In the genomic region with DNA sequence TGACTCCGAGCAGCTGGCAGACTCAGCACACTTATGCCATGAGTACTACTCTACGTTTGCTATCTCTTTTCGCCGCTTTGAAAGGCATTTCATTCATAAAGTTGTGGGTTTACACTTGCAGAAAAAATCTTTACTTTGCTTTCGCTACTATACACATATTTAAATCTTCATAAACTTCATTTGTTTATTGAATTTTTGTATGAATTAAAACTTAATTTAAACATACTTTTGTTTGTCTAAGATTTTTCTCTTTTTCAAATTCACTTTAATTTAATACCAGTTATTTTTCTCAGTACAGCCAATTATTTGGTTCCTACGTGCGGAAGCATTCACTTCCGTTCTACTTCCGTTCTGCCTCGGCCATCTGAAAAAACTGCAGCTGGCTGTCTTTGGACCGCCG, we compare ENCODE assay signal across 1 fruit fly cellular context.
A peak's percentile ranks its signal among the peaks of the same experiment; 100 is the strongest.
TF ChIP-seq lines count a peak whose summit lies in the region.

No protein-coding gene starts in this region.

TF ChIP-seq in whole organism, embryonic, 481 proteins besides CTCF, POLR2A, EP300 and RAD21 (continued from another document and continues in another):
- TF ChIP-seq CG17612 (GFP tag; IDR thresholded peaks at IDR 0.05; lab: Robert Waterston, UW) (no peak), CG32532 (GFP tag; IDR thresholded peaks at IDR 0.05; lab: Robert Waterston, UW) (peak; percentile 32; the same call in 1 of the 2 replicates), Stat92E (GFP tag; optimal IDR thresholded peaks at IDR 0.05; lab: Kevin White, UChicago) (no peak), CG12071 (GFP tag; optimal IDR thresholded peaks at IDR 0.05; lab: Kevin White, UChicago) (no peak), CG2120 (GFP tag; optimal IDR thresholded peaks at IDR 0.05; lab: Kevin White, UChicago) (peak; percentile 56), Fer1 (GFP tag; optimal IDR thresholded peaks at IDR 0.05; lab: Kevin White, UChicago) (peak; percentile 66), dm (GFP tag; optimal IDR thresholded peaks at IDR 0.05; lab: Kevin White, UChicago) (no peak), fd96Cb (tag; optimal IDR thresholded peaks at IDR 0.05; lab: Kevin White, UChicago) (peak; percentile 63), CG6813 (GFP tag; optimal IDR thresholded peaks at IDR 0.05; lab: Kevin White, UChicago) (peak; percentile 32), sr (GFP tag; IDR thresholded peaks at IDR 0.05; lab: Robert Waterston, UW) (no peak), ranshi (GFP tag; IDR thresholded peaks at IDR 0.05; lab: Robert Waterston, UW) (peak; percentile 60), dmrt11E (tag; optimal IDR thresholded peaks at IDR 0.05; lab: Kevin White, UChicago) (peak; percentile 88), CG4617 (GFP tag; optimal IDR thresholded peaks at IDR 0.05; lab: Kevin White, UChicago; ENCODE audit: borderline replicate concordance) (no peak), bowl (GFP tag; IDR thresholded peaks at IDR 0.05; lab: Robert Waterston, UW) (no peak), bbx (GFP tag; IDR thresholded peaks at IDR 0.05; lab: Robert Waterston, UW; ENCODE audit: partially characterized antibody) (no peak), stwl (tag; optimal IDR thresholded peaks at IDR 0.05; lab: Kevin White, UChicago) (peak; percentile 21), Sin3A (optimal IDR thresholded peaks at IDR 0.05; lab: Kevin White, UChicago) (no peak), hbn (GFP tag; IDR thresholded peaks at IDR 0.05; lab: Robert Waterston, UW; ENCODE audit: partially characterized antibody) (no peak), kni (GFP tag; optimal IDR thresholded peaks at IDR 0.05; lab: Kevin White, UChicago) (peak; percentile 19), CG17361 (GFP tag; IDR thresholded peaks at IDR 0.05; lab: Robert Waterston, UW) (peak; percentile 83), HmgZ (tag; optimal IDR thresholded peaks at IDR 0.05; lab: Kevin White, UChicago) (peak; percentile 7), cg (GFP tag; optimal IDR thresholded peaks at IDR 0.05; lab: Kevin White, UChicago) (no peak), CG17568 (GFP tag; optimal IDR thresholded peaks at IDR 0.05; lab: Kevin White, UChicago) (no peak), shn (GFP tag; optimal IDR thresholded peaks at IDR 0.05; lab: Kevin White, UChicago) (peak; percentile 9), CG15479 (GFP tag; optimal IDR thresholded peaks at IDR 0.05; lab: Kevin White, UChicago) (no peak), CG9876 (GFP tag; optimal IDR thresholded peaks at IDR 0.05; lab: Kevin White, UChicago) (no peak), Pdp1 (GFP tag; optimal IDR thresholded peaks at IDR 0.05; lab: Kevin White, UChicago) (peak; percentile 17 to 32), twi (tag; optimal IDR thresholded peaks at IDR 0.05; lab: Kevin White, UChicago) (peak; percentile 12), grau (tag; optimal IDR thresholded peaks at IDR 0.05; lab: Kevin White, UChicago) (peak; percentile 75), tup (GFP tag; optimal IDR thresholded peaks at IDR 0.05; lab: Kevin White, UChicago) (no peak), dimm (GFP tag; IDR thresholded peaks at IDR 0.05; lab: Robert Waterston, UW) (no peak), Blimp-1 (GFP tag; optimal IDR thresholded peaks at IDR 0.05; lab: Kevin White, UChicago) (peak; percentile 80), CG10654 (GFP tag; optimal IDR thresholded peaks at IDR 0.05; lab: Kevin White, UChicago) (peak; percentile 44), Sox102F (GFP tag; optimal IDR thresholded peaks at IDR 0.05; lab: Kevin White, UChicago) (peak; percentile 77), Sry-β (GFP tag; optimal IDR thresholded peaks at IDR 0.05; lab: Kevin White, UChicago) (no peak), Tbp (GFP tag; optimal IDR thresholded peaks at IDR 0.05; lab: Kevin White, UChicago) (no peak), CG14050 (GFP tag; IDR thresholded peaks at IDR 0.05; lab: Robert Waterston, UW) (no peak), CG8478 (optimal IDR thresholded peaks at IDR 0.05; lab: Kevin White, UChicago) (no peak), H2.0 (GFP tag; IDR thresholded peaks at IDR 0.05; lab: Robert Waterston, UW) (peak; percentile 33; the same call in 1 of the 2 replicates), CG3995 (GFP tag; optimal IDR thresholded peaks at IDR 0.05; lab: Kevin White, UChicago) (no peak), CG15601 (tag; optimal IDR thresholded peaks at IDR 0.05; lab: Kevin White, UChicago) (peak; percentile 72), abd-A (tag; optimal IDR thresholded peaks at IDR 0.05; lab: Kevin White, UChicago) (no peak), CG17359 (tag; optimal IDR thresholded peaks at IDR 0.05; lab: Kevin White, UChicago) (peak; percentile 70), nom (GFP tag; optimal IDR thresholded peaks at IDR 0.05; lab: Kevin White, UChicago) (no peak), Dll (GFP tag; IDR thresholded peaks at IDR 0.05; lab: Robert Waterston, UW; ENCODE audit: partially characterized antibody) (no peak), CG5180 (GFP tag; optimal IDR thresholded peaks at IDR 0.05; lab: Kevin White, UChicago) (no peak), CG10366 (GFP tag; IDR thresholded peaks at IDR 0.05; lab: Robert Waterston, UW) (peak; percentile 31; the same call in 1 of the 2 replicates), Xbp1 (GFP tag; optimal IDR thresholded peaks at IDR 0.05; lab: Kevin White, UChicago) (peak; percentile 65), ato (GFP tag; IDR thresholded peaks at IDR 0.05; lab: Robert Waterston, UW; ENCODE audit: partially characterized antibody) (no peak), CG10979 (tag; optimal IDR thresholded peaks at IDR 0.05; lab: Kevin White, UChicago) (peak; percentile 87), HLH54F (GFP tag; optimal IDR thresholded peaks at IDR 0.05; lab: Kevin White, UChicago) (peak; percentile 25), CG6689 (GFP tag; IDR thresholded peaks at IDR 0.05; lab: Robert Waterston, UW) (peak; percentile 75), sens (GFP tag; lab: Kevin White, UChicago) (peak; percentile 97), CG3065 (GFP tag; optimal IDR thresholded peaks at IDR 0.05; lab: Kevin White, UChicago) (peak; percentile 14), ara (GFP tag; IDR thresholded peaks at IDR 0.05; lab: Robert Waterston, UW) (peak; percentile 60), bcd (GFP tag; optimal IDR thresholded peaks at IDR 0.05; lab: Kevin White, UChicago) (peak; percentile 33), Neu2 (GFP tag; optimal IDR thresholded peaks at IDR 0.05; lab: Kevin White, UChicago; ENCODE audit: borderline replicate concordance) (no peak), z (GFP tag; IDR thresholded peaks at IDR 0.05; lab: Robert Waterston, UW) (no peak), ci (GFP tag; IDR thresholded peaks at IDR 0.05; lab: Robert Waterston, UW) (peak; percentile 34; the same call in 1 of the 3 replicates), Scr (GFP tag; IDR thresholded peaks at IDR 0.05; lab: Robert Waterston, UW; ENCODE audit: partially characterized antibody) (no peak), chn (GFP tag; optimal IDR thresholded peaks at IDR 0.05; lab: Kevin White, UChicago) (peak; percentile 40), Med (GFP tag; lab: Kevin White, UChicago) (peak; percentile 73), ems (GFP tag; optimal IDR thresholded peaks at IDR 0.05; lab: Kevin White, UChicago) (peak; percentile 18), Dip2 (GFP tag; IDR thresholded peaks at IDR 0.05; lab: Robert Waterston, UW) (no peak), sima (GFP tag; optimal IDR thresholded peaks at IDR 0.05; lab: Kevin White, UChicago) (no peak), CG16813 (GFP tag; IDR thresholded peaks at IDR 0.05; lab: Robert Waterston, UW; ENCODE audit: partially characterized antibody) (no peak), CG13123 (GFP tag; optimal IDR thresholded peaks at IDR 0.05; lab: Kevin White, UChicago) (peak; percentile 7), schlank (tag; optimal IDR thresholded peaks at IDR 0.05; lab: Kevin White, UChicago) (no peak), nmo (GFP tag; optimal IDR thresholded peaks at IDR 0.05; lab: Kevin White, UChicago) (peak; percentile 78), peb (GFP tag; IDR thresholded peaks at IDR 0.05; lab: Robert Waterston, UW) (0 out of 2 replicates have a peak, but pooled peaks have one; percentile 25), zf30C (GFP tag; optimal IDR thresholded peaks at IDR 0.05; lab: Kevin White, UChicago) (peak; percentile 87), CG17829 (tag; optimal IDR thresholded peaks at IDR 0.05; lab: Kevin White, UChicago) (peak; percentile 85), unc-4 (GFP tag; IDR thresholded peaks at IDR 0.05; lab: Robert Waterston, UW; ENCODE audit: partially characterized antibody) (no peak), CG5953 (GFP tag; IDR thresholded peaks at IDR 0.05; lab: Robert Waterston, UW) (peak; percentile 35; the same call in 1 of the 2 replicates), CG15073 (GFP tag; optimal IDR thresholded peaks at IDR 0.05; lab: Kevin White, UChicago) (no peak), MTF-1 (GFP tag; optimal IDR thresholded peaks at IDR 0.05; lab: Kevin White, UChicago; ENCODE audit: borderline replicate concordance) (no peak), CG30403 (GFP tag; optimal IDR thresholded peaks at IDR 0.05; lab: Kevin White, UChicago) (peak; percentile 72), fd102C (GFP tag; optimal IDR thresholded peaks at IDR 0.05; lab: Kevin White, UChicago) (peak; percentile 52), CG43689 (GFP tag; IDR thresholded peaks at IDR 0.05; lab: Robert Waterston, UW) (no peak), mam (GFP tag; optimal IDR thresholded peaks at IDR 0.05; lab: Kevin White, UChicago) (peak; percentile 5), CG12299 (tag; optimal IDR thresholded peaks at IDR 0.05; lab: Kevin White, UChicago) (no peak), nerfin-2 (GFP tag; IDR thresholded peaks at IDR 0.05; lab: Robert Waterston, UW; ENCODE audit: partially characterized antibody) (no peak), CG12155 (GFP tag; optimal IDR thresholded peaks at IDR 0.05; lab: Kevin White, UChicago) (peak; percentile 33), sd (tag; optimal IDR thresholded peaks at IDR 0.05; lab: Kevin White, UChicago) (no peak), hb (GFP tag; IDR thresholded peaks at IDR 0.05; lab: Robert Waterston, UW; ENCODE audit: partially characterized antibody) (no peak), CG10565 (GFP tag; optimal IDR thresholded peaks at IDR 0.05; lab: Kevin White, UChicago) (no peak), cato (GFP tag; optimal IDR thresholded peaks at IDR 0.05; lab: Kevin White, UChicago; ENCODE audit: borderline replicate concordance) (no peak), NC2β (GFP tag; optimal IDR thresholded peaks at IDR 0.05; lab: Kevin White, UChicago) (peak; percentile 68), Nf-YB (GFP tag; optimal IDR thresholded peaks at IDR 0.05; lab: Kevin White, UChicago) (peak; percentile 53), dati (GFP tag; IDR thresholded peaks at IDR 0.05; lab: Robert Waterston, UW) (no peak), Mes4 (GFP tag; optimal IDR thresholded peaks at IDR 0.05; lab: Kevin White, UChicago) (peak; percentile 38), CG3847 (GFP tag; IDR thresholded peaks at IDR 0.05; lab: Robert Waterston, UW) (no peak), knrl (GFP tag; IDR thresholded peaks at IDR 0.05; lab: Robert Waterston, UW; ENCODE audit: partially characterized antibody) (no peak), Mad (GFP tag; optimal IDR thresholded peaks at IDR 0.05; lab: Kevin White, UChicago) (peak; percentile 18), tin (GFP tag; optimal IDR thresholded peaks at IDR 0.05; lab: Kevin White, UChicago) (peak; percentile 68), vnd (GFP tag; IDR thresholded peaks at IDR 0.05; lab: Robert Waterston, UW; ENCODE audit: partially characterized antibody) (no peak), Gug (GFP tag; IDR thresholded peaks at IDR 0.05; lab: Robert Waterston, UW) (no peak), slp2 (GFP tag; optimal IDR thresholded peaks at IDR 0.05; lab: Kevin White, UChicago) (peak; percentile 39), p53 (GFP tag; optimal IDR thresholded peaks at IDR 0.05; lab: Kevin White, UChicago) (no peak), Optix (GFP tag; IDR thresholded peaks at IDR 0.05; lab: Robert Waterston, UW) (no peak), Eip74EF (GFP tag; optimal IDR thresholded peaks at IDR 0.05; lab: Kevin White, UChicago) (peak in 1 of 2 experiments; percentile 55), jumu (GFP tag; optimal IDR thresholded peaks at IDR 0.05; lab: Kevin White, UChicago) (peak; percentile 45), CG4282 (GFP tag; optimal IDR thresholded peaks at IDR 0.05; lab: Kevin White, UChicago) (no peak), CG4404 (GFP tag; IDR thresholded peaks at IDR 0.05; lab: Robert Waterston, UW) (peak; percentile 59), Ptx1 (GFP tag; IDR thresholded peaks at IDR 0.05; lab: Robert Waterston, UW) (peak; percentile 63), Atf-2 (GFP tag; optimal IDR thresholded peaks at IDR 0.05; lab: Kevin White, UChicago) (peak; percentile 48), CG31441 (GFP tag; IDR thresholded peaks at IDR 0.05; lab: Robert Waterston, UW) (peak; percentile 81), CkIIα-i1 (GFP tag; IDR thresholded peaks at IDR 0.05; lab: Robert Waterston, UW) (no peak), Poxn (GFP tag; IDR thresholded peaks at IDR 0.05; lab: Robert Waterston, UW) (no peak), GATAe (GFP tag; conservative IDR thresholded peaks at IDR 0.05; lab: Robert Waterston, UW) (no peak), run (tag; optimal IDR thresholded peaks at IDR 0.05; lab: Kevin White, UChicago) (peak; percentile 44), B-H2 (GFP tag; optimal IDR thresholded peaks at IDR 0.05; lab: Kevin White, UChicago) (no peak), Camta (GFP tag; optimal IDR thresholded peaks at IDR 0.05; lab: Kevin White, UChicago) (peak; percentile 58), trem (tag; optimal IDR thresholded peaks at IDR 0.05; lab: Kevin White, UChicago) (peak; percentile 72), gcm2 (GFP tag; optimal IDR thresholded peaks at IDR 0.05; lab: Kevin White, UChicago) (peak; percentile 0), CG17912 (GFP tag; optimal IDR thresholded peaks at IDR 0.05; lab: Kevin White, UChicago) (no peak), bab2 (GFP tag; optimal IDR thresholded peaks at IDR 0.05; lab: Kevin White, UChicago) (peak; percentile 30), pb (GFP tag; optimal IDR thresholded peaks at IDR 0.05; lab: Kevin White, UChicago) (no peak), seq (GFP tag; IDR thresholded peaks at IDR 0.05; lab: Robert Waterston, UW) (no peak), CG10959 (GFP tag; IDR thresholded peaks at IDR 0.05; lab: Robert Waterston, UW) (0 out of 2 replicates have a peak, but pooled peaks have one; percentile 24), CG6791 (GFP tag; IDR thresholded peaks at IDR 0.05; lab: Robert Waterston, UW; ENCODE audit: partially characterized antibody) (no peak), NK7.1 (GFP tag; optimal IDR thresholded peaks at IDR 0.05; lab: Kevin White, UChicago) (peak; percentile 17), CG9215 (GFP tag; IDR thresholded peaks at IDR 0.05; lab: Robert Waterston, UW) (peak; percentile 40), Max (GFP tag; optimal IDR thresholded peaks at IDR 0.05; lab: Kevin White, UChicago) (peak; percentile 36), Nf-YC (tag; optimal IDR thresholded peaks at IDR 0.05; lab: Kevin White, UChicago) (no peak), CG7839 (tag; optimal IDR thresholded peaks at IDR 0.05; lab: Kevin White, UChicago) (peak; percentile 75), Drgx (GFP tag; IDR thresholded peaks at IDR 0.05; lab: Robert Waterston, UW) (no peak)
